Worm (Caenorhabditis elegans) whole organism, L2 larva: Measurements from ENCODE around the gene F54D5.23.

Source experiments
- blmp-1 ChIP-seq: sonication (generic microtip); optimal IDR thresholded peaks from 2 replicates; lab custom pipeline; 2017; ENCODE audit warnings: missing genetic modification characterization, mild to moderate bottlenecking, missing compliant biosample characterization, antibody characterized with exemption, moderate library complexity; ENCODE audit not compliant: insufficient read depth
- mdl-1 ChIP-seq, 2 experiments: fragments of 150-350 bp in 1 of 2; sonication (generic microtip) in 1 of 2; optimal IDR thresholded peaks; 2 replicates each; lab custom pipeline; 2017; ENCODE audit warnings: missing biosample characterization in 2 of 2, missing genetic modification characterization in 2 of 2

- TF ChIP-seq mdl-1 (tag; optimal IDR thresholded peaks at IDR 0.05; lab: Kevin White, UChicago) (no peak), blmp-1 (no peak)
These were observed 33.2 kb downstream of the F54D5.23 start for ce11 chrII:11535924-11536323.
